Worm (Caenorhabditis elegans) whole organism, L4 larva: Measurements from ENCODE around the gene hsp-75.

Experiments used
- R02D3.7 ChIP-seq: fragments of 150-350 bp; sonication (generic microtip); optimal IDR thresholded peaks from 3 replicates; lab custom pipeline; 2014; ENCODE audit warnings: missing biosample characterization, missing genetic modification characterization
- dpl-1 ChIP-seq: fragments of 150-350 bp; optimal IDR thresholded peaks from 2 replicates; lab custom pipeline; 2014; ENCODE audit warnings: missing biosample characterization, missing genetic modification reagents, missing genetic modification characterization
- lin-1 ChIP-seq: fragments of 200-800 bp; sonication (Bioruptor generic); IDR thresholded peaks from 2 replicates; pipeline ENCODE4 v1.3.6; 2022; ENCODE audit warnings: missing genetic modification reagents, missing genetic modification characterization, missing compliant biosample characterization
- madf-9 ChIP-seq: fragments of 200-800 bp; sonication (Bioruptor generic); conservative IDR thresholded peaks from 2 replicates; pipeline ENCODE4 v1.3.6; 2022; ENCODE audit warnings: missing genetic modification reagents, missing genetic modification characterization, missing compliant biosample characterization
- nhr-11 ChIP-seq: fragments of 150-350 bp; optimal IDR thresholded peaks from 2 replicates; lab custom pipeline; 2014; ENCODE audit warnings: missing biosample characterization, missing genetic modification characterization
- tag-97 ChIP-seq: fragments of 200-800 bp; sonication (Bioruptor generic); IDR thresholded peaks from 2 replicates; pipeline ENCODE4 v1.3.6; 2022; ENCODE audit warnings: missing genetic modification characterization, missing compliant biosample characterization
- unc-39 ChIP-seq: sonication (generic microtip); optimal IDR thresholded peaks from 2 replicates; lab custom pipeline; 2017; ENCODE audit warnings: missing biosample characterization, missing genetic modification characterization
- zag-1 ChIP-seq: fragments of 150-350 bp; optimal IDR thresholded peaks from 2 replicates; lab custom pipeline; 2014; ENCODE audit warnings: missing biosample characterization, missing genetic modification characterization

- TF ChIP-seq madf-9 (GFP tag; lab: Robert Waterston, UW) (no peak), nhr-11 (tag; lab: Kevin White, UChicago) (no peak), tag-97 (GFP tag; lab: Robert Waterston, UW) (no peak), lin-1 (no peak), R02D3.7 (tag; lab: Kevin White, UChicago) (no peak), zag-1 (tag; lab: Kevin White, UChicago) (no peak), unc-39 (tag; lab: Kevin White, UChicago) (no peak), dpl-1 (no peak)
These were observed 19.9 kb upstream of the hsp-75 start for ce11 chrIII:7246389-7246788.
